Worm (Caenorhabditis elegans): ENCODE data around the gene svh-2.

DNA sequence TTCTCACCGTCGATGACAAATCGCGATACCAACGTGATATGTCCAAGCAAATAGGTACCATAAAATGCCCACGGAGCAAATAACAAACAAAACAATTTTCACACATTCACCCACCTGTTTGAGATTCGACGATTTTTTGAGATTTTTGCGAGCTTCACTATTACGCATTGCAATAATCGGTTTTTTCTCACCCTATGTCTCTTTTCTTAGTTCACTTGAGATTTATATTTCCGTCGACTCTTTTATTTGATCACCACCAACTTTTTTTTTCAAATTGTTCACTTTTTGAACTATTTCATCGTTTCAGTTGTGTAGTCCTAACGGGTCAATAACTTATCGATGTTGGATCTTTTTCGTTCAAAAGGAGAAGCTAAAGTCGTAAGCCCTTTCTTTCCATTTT is 35.4 kb downstream of the svh-2 start, which contains the start of gene fbxl-4:
- TF ChIP-seq elt-2 (tag; optimal IDR thresholded peaks at IDR 0.05) (no peak), xbp-1 (tag; optimal IDR thresholded peaks at IDR 0.05) (no peak), efl-1 (optimal IDR thresholded peaks at IDR 0.05) (no peak), efl-1 (GFP tag; optimal IDR thresholded peaks at IDR 0.05 in 1 of 2) (no peak), ceh-82 (tag; optimal IDR thresholded peaks at IDR 0.05) (no peak), rnt-1 (tag; optimal IDR thresholded peaks at IDR 0.05) (no peak), unc-62 (GFP tag; optimal IDR thresholded peaks at IDR 0.05) (no peak), lin-35 (GFP tag; optimal IDR thresholded peaks at IDR 0.05) (no peak), nhr-76 (tag; optimal IDR thresholded peaks at IDR 0.05) (no peak), nhr-28 (tag; optimal IDR thresholded peaks at IDR 0.05) (no peak), egl-13 (tag; optimal IDR thresholded peaks at IDR 0.05) (no peak), Y116A8C.19 (tag; optimal IDR thresholded peaks at IDR 0.05; ENCODE audit: borderline replicate concordance) (no peak), sptf-1 (tag; optimal IDR thresholded peaks at IDR 0.05) (no peak), tlp-1 (tag; optimal IDR thresholded peaks at IDR 0.05) (no peak)
